Fruit fly (Drosophila melanogaster) whole organism: Measurements from ENCODE around the gene GluRIIC.

Experiments
- CG8478 ChIP-seq: fragments of >200 bp; optimal IDR thresholded peaks from 2 replicates; lab custom pipeline; 2018; ENCODE audit warnings: inconsistent platforms
- Dll ChIP-seq: fragments of >200 bp; optimal IDR thresholded peaks from 2 replicates; lab custom pipeline; 2017
- EcR ChIP-seq, 2 experiments: fragments of >200 bp; optimal IDR thresholded peaks; 2 replicates each; lab custom pipeline; 2017; ENCODE audit warnings: missing biosample characterization in 2 of 2, missing genetic modification characterization in 2 of 2, missing genetic modification reagents in 2 of 2
- pan ChIP-seq: fragments of >200 bp; optimal IDR thresholded peaks from 2 replicates; lab custom pipeline; 2017
- psq ChIP-seq: fragments of >200 bp; optimal IDR thresholded peaks from 2 replicates; lab custom pipeline; 2017
- usp ChIP-seq: fragments of >200 bp; optimal IDR thresholded peaks from 2 replicates; lab custom pipeline; 2017; ENCODE audit warnings: missing biosample characterization, missing genetic modification characterization, mixed read lengths

Gene GluRIIC

DNA sequence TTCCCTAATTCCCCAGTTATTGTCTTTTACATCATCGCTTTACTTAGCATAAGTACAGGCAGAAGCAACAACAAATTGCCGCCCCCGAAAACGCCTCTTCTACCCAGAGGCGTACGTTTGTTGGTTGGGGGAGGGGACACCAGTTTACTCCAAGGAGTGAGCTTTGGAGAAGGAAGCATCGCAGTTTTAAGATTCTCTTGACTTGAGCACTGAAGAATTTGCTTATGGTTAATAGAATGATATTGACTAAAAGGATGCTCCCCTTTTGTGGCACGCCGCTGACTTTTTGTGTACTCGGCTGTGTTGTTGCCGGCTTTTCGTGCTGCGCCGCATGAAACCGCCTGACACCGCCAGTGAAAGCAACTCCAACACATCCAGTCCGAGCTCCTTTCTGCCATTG lies 23.0 kb downstream of the GluRIIC start:
- TF ChIP-seq CG8478 = no peak
- no peak for TF ChIP-seq Dll (lab: Kevin White, UChicago)
- TF ChIP-seq EcR (GFP tag; optimal IDR thresholded peaks at IDR 0.05; lab: Kevin White, UChicago) = no peak
- TF ChIP-seq psq (lab: Kevin White, UChicago) = no peak
- no peak for TF ChIP-seq usp
- no peak for TF ChIP-seq pan (lab: Kevin White, UChicago)

DNA sequence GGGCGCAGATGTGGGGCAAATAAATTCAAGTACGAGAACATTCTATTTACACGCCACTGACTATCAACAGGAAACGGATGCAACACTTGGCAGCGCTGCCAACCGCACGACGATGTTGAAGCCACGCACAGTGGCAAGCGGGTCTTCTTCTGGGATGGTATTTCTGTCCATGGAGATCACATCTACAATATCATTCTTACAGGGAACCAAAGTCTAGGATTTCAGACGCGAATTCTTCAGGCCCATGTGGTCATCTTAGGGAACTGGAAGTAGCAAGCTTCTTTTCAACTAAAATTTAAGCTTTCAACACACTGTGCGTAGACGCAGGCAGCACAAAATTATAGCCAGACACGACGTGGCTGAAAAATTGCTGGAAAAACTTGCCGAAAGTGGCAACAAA lies 50.0 kb downstream of the GluRIIC start:
- TF ChIP-seq Dll (lab: Kevin White, UChicago) = no peak
